Fruit fly (Drosophila melanogaster) whole organism, embryonic: ENCODE results near the gene rngo.

ENCODE experiments used
- Abd-B ChIP-seq: fragments of 200-800 bp; sonication (Bioruptor generic); optimal IDR thresholded peaks from 2 replicates; lab custom pipeline; 2018; ENCODE audit warnings: missing biosample characterization, mild to moderate bottlenecking, missing genetic modification characterization, moderate library complexity
- Adf1 ChIP-seq: fragments of 200-800 bp; sonication (Bioruptor generic); IDR thresholded peaks from 2 replicates; pipeline ENCODE4 v1.3.6; 2022; ENCODE audit warnings: missing biosample characterization, missing genetic modification characterization
- Aef1 ChIP-seq: fragments of 200-800 bp; sonication (Bioruptor generic); IDR thresholded peaks from 3 replicates; pipeline ENCODE4 v1.3.6; 2022; ENCODE audit warnings: missing biosample characterization, missing genetic modification characterization
- Bgb ChIP-seq: fragments of 200-800 bp; sonication (Bioruptor generic); IDR thresholded peaks from 2 replicates; pipeline ENCODE4 v1.3.6; 2022; ENCODE audit warnings: missing biosample characterization, missing genetic modification characterization; ENCODE audit not compliant: partially characterized antibody
- Blimp-1 ChIP-seq: fragments of 200-800 bp; sonication (Bioruptor generic); optimal IDR thresholded peaks from 3 replicates; lab custom pipeline; 2018; ENCODE audit warnings: missing biosample characterization, missing genetic modification characterization, mild to moderate bottlenecking, moderate library complexity, missing genetic modification reagents
- CG10654 ChIP-seq: fragments of 200-800 bp; sonication (Bioruptor generic); optimal IDR thresholded peaks from 2 replicates; lab custom pipeline; 2016; ENCODE audit warnings: missing biosample characterization, missing genetic modification characterization
- CG11560 ChIP-seq: fragments of 200-800 bp; sonication (Bioruptor generic); IDR thresholded peaks from 3 replicates; pipeline ENCODE4 v1.3.6; 2022; ENCODE audit warnings: missing biosample characterization, missing genetic modification characterization
- CG11696 ChIP-seq: fragments of 200-800 bp; sonication (Bioruptor generic); IDR thresholded peaks from 2 replicates; pipeline ENCODE4 v1.3.6; 2022; ENCODE audit warnings: missing biosample characterization, missing genetic modification characterization
- CG12391 ChIP-seq: fragments of 200-800 bp; sonication (Bioruptor generic); optimal IDR thresholded peaks from 3 replicates; lab custom pipeline; 2018; ENCODE audit warnings: missing biosample characterization, mild to moderate bottlenecking, missing genetic modification characterization, moderate library complexity
- CG12769 ChIP-seq: fragments of 200-800 bp; sonication (Bioruptor generic); optimal IDR thresholded peaks from 2 replicates; lab custom pipeline; 2019; ENCODE audit warnings: missing biosample characterization, mild to moderate bottlenecking, missing genetic modification characterization, moderate library complexity
- CG13123 ChIP-seq: fragments of 200-800 bp; sonication (Bioruptor generic); optimal IDR thresholded peaks from 2 replicates; lab custom pipeline; 2016; ENCODE audit warnings: missing biosample characterization, missing genetic modification characterization
- CG14710 ChIP-seq: fragments of 200-800 bp; sonication (Bioruptor generic); optimal IDR thresholded peaks from 3 replicates; lab custom pipeline; 2019; ENCODE audit warnings: missing biosample characterization, mild to moderate bottlenecking, missing genetic modification characterization, moderate library complexity
- CG15011 ChIP-seq: fragments of 200-800 bp; sonication (Bioruptor generic); optimal IDR thresholded peaks from 3 replicates; lab custom pipeline; 2018; ENCODE audit warnings: missing biosample characterization, mild to moderate bottlenecking, missing genetic modification characterization
- CG17829 ChIP-seq: fragments of 200-800 bp; optimal IDR thresholded peaks from 2 replicates; lab custom pipeline; 2019; ENCODE audit warnings: missing biosample characterization, mild to moderate bottlenecking, missing genetic modification characterization, moderate library complexity
- CG2199 ChIP-seq: fragments of 200-800 bp; sonication (Bioruptor generic); IDR thresholded peaks from 3 replicates; pipeline ENCODE4 v1.3.6; 2022; ENCODE audit warnings: missing biosample characterization, missing genetic modification characterization
- CG4404 ChIP-seq: fragments of 200-800 bp; sonication (Bioruptor generic); IDR thresholded peaks from 2 replicates; pipeline ENCODE4 v1.3.6; 2022; ENCODE audit warnings: missing biosample characterization, missing genetic modification characterization
- CG4617 ChIP-seq: fragments of 200-800 bp; sonication (Bioruptor generic); optimal IDR thresholded peaks from 3 replicates; lab custom pipeline; 2016; ENCODE audit warnings: missing biosample characterization, missing genetic modification characterization, borderline replicate concordance
- CG4730 ChIP-seq: fragments of 200-800 bp; sonication (Bioruptor generic); IDR thresholded peaks from 2 replicates; pipeline ENCODE4 v1.3.6; 2022; ENCODE audit warnings: missing biosample characterization, missing genetic modification characterization
- CG6689 ChIP-seq: fragments of 200-800 bp; sonication (Bioruptor generic); IDR thresholded peaks from 2 replicates; pipeline ENCODE4 v1.3.6; 2022; ENCODE audit warnings: missing biosample characterization, missing genetic modification characterization
- Dip2 ChIP-seq: fragments of 200-800 bp; sonication (Bioruptor generic); IDR thresholded peaks from 2 replicates; pipeline ENCODE4 v1.3.6; 2022; ENCODE audit warnings: missing biosample characterization, missing genetic modification characterization
- Dll ChIP-seq: fragments of 200-800 bp; sonication (Bioruptor generic); IDR thresholded peaks from 4 replicates; pipeline ENCODE4 v1.3.6; 2022; ENCODE audit warnings: missing biosample characterization, missing genetic modification characterization; ENCODE audit not compliant: partially characterized antibody
- Dref ChIP-seq: fragments of 200-800 bp; sonication (Bioruptor generic); IDR thresholded peaks from 2 replicates; pipeline ENCODE4 v1.3.6; 2022; ENCODE audit warnings: missing biosample characterization, missing genetic modification characterization
- H2.0 ChIP-seq: fragments of 200-800 bp; sonication (Bioruptor generic); IDR thresholded peaks from 2 replicates; pipeline ENCODE4 v1.3.6; 2022; ENCODE audit warnings: missing biosample characterization, missing genetic modification characterization
- HHEX ChIP-seq: fragments of 200-800 bp; sonication (Bioruptor generic); optimal IDR thresholded peaks from 3 replicates; lab custom pipeline; 2017; ENCODE audit warnings: missing biosample characterization, mild to moderate bottlenecking, missing genetic modification characterization, missing genetic modification reagents
- HLHmδ ChIP-seq: fragments of 200-800 bp; sonication (Bioruptor generic); optimal IDR thresholded peaks from 2 replicates; lab custom pipeline; 2018; ENCODE audit warnings: missing biosample characterization, mild to moderate bottlenecking, missing genetic modification characterization, moderate library complexity
- Hr3 ChIP-seq: fragments of 200-800 bp; sonication (Bioruptor generic); optimal IDR thresholded peaks from 3 replicates; lab custom pipeline; 2016; ENCODE audit warnings: missing biosample characterization, missing genetic modification characterization
- Jarid2 ChIP-seq: fragments of 200-800 bp; sonication (Bioruptor generic); optimal IDR thresholded peaks from 3 replicates; lab custom pipeline; 2017; ENCODE audit warnings: mild to moderate bottlenecking, missing biosample characterization, missing genetic modification reagents, missing genetic modification characterization
- MESR4 ChIP-seq: fragments of 200-800 bp; sonication (Bioruptor generic); optimal IDR thresholded peaks from 2 replicates; lab custom pipeline; 2018; ENCODE audit warnings: missing biosample characterization, mild to moderate bottlenecking, missing genetic modification characterization, moderate library complexity
- NK7.1 ChIP-seq: fragments of 200-800 bp; sonication (Bioruptor generic); optimal IDR thresholded peaks from 3 replicates; lab custom pipeline; 2016; ENCODE audit warnings: missing biosample characterization, missing genetic modification characterization
- PHDP ChIP-seq: fragments of 200-800 bp; sonication (Bioruptor generic); optimal IDR thresholded peaks from 3 replicates; lab custom pipeline; 2018; ENCODE audit warnings: missing biosample characterization, mild to moderate bottlenecking, missing genetic modification characterization, moderate library complexity
- Sox102F ChIP-seq: fragments of 200-800 bp; sonication (Bioruptor generic); optimal IDR thresholded peaks from 2 replicates; lab custom pipeline; 2018; ENCODE audit warnings: missing biosample characterization, mild to moderate bottlenecking, missing genetic modification characterization, moderate library complexity
- Tbp ChIP-seq: fragments of >200 bp; optimal IDR thresholded peaks from 2 replicates; lab custom pipeline; 2018; ENCODE audit warnings: missing biosample characterization, missing genetic modification characterization
- ato ChIP-seq: fragments of 200-800 bp; sonication (Bioruptor generic); IDR thresholded peaks from 2 replicates; pipeline ENCODE4 v1.3.6; 2022; ENCODE audit warnings: missing biosample characterization, missing genetic modification characterization; ENCODE audit not compliant: partially characterized antibody
- dan ChIP-seq: fragments of 200-800 bp; sonication (Bioruptor generic); IDR thresholded peaks from 2 replicates; pipeline ENCODE4 v1.3.6; 2022; ENCODE audit warnings: missing biosample characterization, missing genetic modification characterization
- danr ChIP-seq: fragments of 200-800 bp; sonication (Bioruptor generic); IDR thresholded peaks from 2 replicates; pipeline ENCODE4 v1.3.6; 2022; ENCODE audit warnings: missing biosample characterization, missing genetic modification characterization
- ind ChIP-seq: fragments of 200-800 bp; sonication (Bioruptor generic); optimal IDR thresholded peaks from 3 replicates; lab custom pipeline; 2016; ENCODE audit warnings: missing biosample characterization, missing genetic modification characterization
- lola ChIP-seq, 3 experiments: fragments of >200 bp in 2 of 3; fragments of 200-800 bp in 1 of 3; sonication (Bioruptor generic) in 1 of 3; optimal IDR thresholded peaks; 2 replicates each; lab custom pipeline; 2017 to 2019; ENCODE audit warnings: missing biosample characterization in 3 of 3, missing genetic modification characterization in 3 of 3, mild to moderate bottlenecking in 1 of 3, moderate library complexity in 1 of 3
- luna ChIP-seq: fragments of 200-800 bp; sonication (Bioruptor generic); optimal IDR thresholded peaks from 2 replicates; lab custom pipeline; 2016; ENCODE audit warnings: missing biosample characterization, missing genetic modification characterization
- mld ChIP-seq: fragments of 200-800 bp; sonication (Bioruptor generic); IDR thresholded peaks from 3 replicates; pipeline ENCODE4 v1.3.6; 2022; ENCODE audit warnings: missing biosample characterization, missing genetic modification characterization; ENCODE audit not compliant: partially characterized antibody
- nerfin-1 ChIP-seq: fragments of 200-800 bp; sonication (Bioruptor generic); optimal IDR thresholded peaks from 3 replicates; lab custom pipeline; 2019; ENCODE audit warnings: missing biosample characterization, mild to moderate bottlenecking, missing genetic modification characterization, moderate library complexity
- peb ChIP-seq: fragments of 200-800 bp; sonication (Bioruptor generic); IDR thresholded peaks from 2 replicates; pipeline ENCODE4 v1.3.6; 2022; ENCODE audit warnings: missing biosample characterization, missing genetic modification characterization
- pros ChIP-seq: fragments of 200-800 bp; sonication (Bioruptor generic); optimal IDR thresholded peaks from 3 replicates; lab custom pipeline; 2019; ENCODE audit warnings: missing biosample characterization, mild to moderate bottlenecking, missing genetic modification characterization, moderate library complexity
- row ChIP-seq: fragments of 200-800 bp; sonication (Bioruptor generic); IDR thresholded peaks from 3 replicates; pipeline ENCODE4 v1.3.6; 2022; ENCODE audit warnings: missing biosample characterization, missing genetic modification characterization
- sisA ChIP-seq: fragments of 200-800 bp; sonication (Bioruptor generic); IDR thresholded peaks from 2 replicates; pipeline ENCODE4 v1.3.6; 2022; ENCODE audit warnings: missing biosample characterization, missing genetic modification characterization
- trem ChIP-seq: fragments of 200-800 bp; optimal IDR thresholded peaks from 3 replicates; lab custom pipeline; 2019; ENCODE audit warnings: missing biosample characterization, mild to moderate bottlenecking, missing genetic modification characterization, moderate library complexity
- vnd ChIP-seq: fragments of 200-800 bp; sonication (Bioruptor generic); IDR thresholded peaks from 3 replicates; pipeline ENCODE4 v1.3.6; 2022; ENCODE audit warnings: missing biosample characterization, missing genetic modification characterization; ENCODE audit not compliant: partially characterized antibody
- zen2 ChIP-seq: fragments of 200-800 bp; sonication (Bioruptor generic); IDR thresholded peaks from 3 replicates; pipeline ENCODE4 v1.3.6; 2022; ENCODE audit warnings: missing biosample characterization, missing genetic modification characterization; ENCODE audit not compliant: partially characterized antibody
- zfh1 ChIP-seq: fragments of 200-800 bp; sonication (Bioruptor generic); IDR thresholded peaks from 3 replicates; pipeline ENCODE4 v1.3.6; 2022; ENCODE audit warnings: missing biosample characterization, missing genetic modification characterization

The rngo gene

dm6 chrX:16421899-16422412 is 19.3 kb upstream of the rngo start, which contains the start of gene AnxB11 (continued):
- TF ChIP-seq zen2 (peak; percentile 37; the same call in 1 of the 3 replicates), Aef1 (no peak), Hr3 (no peak), ato (GFP tag; lab: Robert Waterston, UW) (peak; percentile 76), CG11560 (tag; lab: Robert Waterston, UW) (peak; percentile 98), CG4617 (peak; percentile 23), CG12769 (tag; lab: Kevin White, UChicago) (peak; percentile 24), luna (no peak), Jarid2 (GFP tag; lab: Kevin White, UChicago) (peak; percentile 74), pros (GFP tag; lab: Kevin White, UChicago) (peak; percentile 51), Dll (GFP tag; lab: Robert Waterston, UW) (peak; percentile 70), peb (GFP tag; lab: Robert Waterston, UW) (no peak), Adf1 (peak; percentile 8; the same call in 1 of the 2 replicates), Bgb (GFP tag; lab: Robert Waterston, UW) (peak; percentile 58), MESR4 (GFP tag; lab: Kevin White, UChicago) (peak; percentile 53), Dip2 (GFP tag; lab: Robert Waterston, UW) (no peak)

- TF ChIP-seq sisA (GFP tag; lab: Robert Waterston, UW) (0 out of 2 replicates have a peak, but pooled peaks have one; percentile 17), zen2 (peak; percentile 78), CG15011 (no peak), CG14710 (tag; lab: Kevin White, UChicago) (peak; percentile 93), CG4730 (GFP tag; lab: Robert Waterston, UW) (no peak), PHDP (tag; lab: Kevin White, UChicago) (peak; percentile 20), Sox102F (GFP tag; lab: Kevin White, UChicago) (no peak), nerfin-1 (tag; lab: Kevin White, UChicago) (no peak), Dref (peak; percentile 73), NK7.1 (GFP tag; lab: Kevin White, UChicago) (no peak), Abd-B (peak; percentile 30), CG4404 (no peak), CG12391 (tag; lab: Kevin White, UChicago) (peak; percentile 7), mld (GFP tag; lab: Robert Waterston, UW) (peak; percentile 77; the same call in 1 of the 3 replicates), CG17829 (tag; lab: Kevin White, UChicago) (peak; percentile 53), vnd (peak; percentile 58; the same call in 1 of the 3 replicates), HLHmδ (GFP tag; lab: Kevin White, UChicago) (peak; percentile 53), H2.0 (GFP tag; lab: Robert Waterston, UW) (peak; percentile 28; the same call in 1 of the 2 replicates), CG11696 (GFP tag; lab: Robert Waterston, UW) (no peak), danr (no peak), CG13123 (GFP tag; lab: Kevin White, UChicago) (no peak), HHEX (GFP tag; lab: Kevin White, UChicago) (peak; percentile 56), dan (no peak), ind (GFP tag; lab: Kevin White, UChicago) (peak; percentile 10), CG2199 (GFP tag; lab: Robert Waterston, UW) (0 out of 3 replicates have a peak, but pooled peaks have one; percentile 28), row (peak; percentile 58), trem (tag; lab: Kevin White, UChicago) (peak; percentile 37), CG6689 (GFP tag; lab: Robert Waterston, UW) (no peak), Tbp (GFP tag; lab: Kevin White, UChicago) (peak; percentile 41), CG10654 (GFP tag; lab: Kevin White, UChicago) (peak; percentile 14), zfh1 (peak; percentile 49; the same call in 1 of the 3 replicates), Blimp-1 (GFP tag; lab: Kevin White, UChicago) (peak; percentile 34), lola (GFP tag; optimal IDR thresholded peaks at IDR 0.05; lab: Kevin White, UChicago) (no peak)
Measured at dm6 chrX:16422466-16423124, 18.6 kb upstream of the rngo start, which contains the start of gene hang. Gene hang (plus strand): TSS chrX:16422831.
